Fruit fly (Drosophila melanogaster) S2 (cell line): Measurements from ENCODE around the gene Pfdn6.
A peak's percentile ranks its signal among the peaks of the same experiment; 100 is the strongest.

Source experiments
- CG8478 ChIP-seq: fragments of >200 bp; optimal IDR thresholded peaks from 2 replicates; lab custom pipeline; 2018
- CTCF ChIP-seq, 2 experiments: fragments of >200 bp; optimal IDR thresholded peaks; 2 replicates each; lab custom pipeline; 2018

The Pfdn6 gene

DNA sequence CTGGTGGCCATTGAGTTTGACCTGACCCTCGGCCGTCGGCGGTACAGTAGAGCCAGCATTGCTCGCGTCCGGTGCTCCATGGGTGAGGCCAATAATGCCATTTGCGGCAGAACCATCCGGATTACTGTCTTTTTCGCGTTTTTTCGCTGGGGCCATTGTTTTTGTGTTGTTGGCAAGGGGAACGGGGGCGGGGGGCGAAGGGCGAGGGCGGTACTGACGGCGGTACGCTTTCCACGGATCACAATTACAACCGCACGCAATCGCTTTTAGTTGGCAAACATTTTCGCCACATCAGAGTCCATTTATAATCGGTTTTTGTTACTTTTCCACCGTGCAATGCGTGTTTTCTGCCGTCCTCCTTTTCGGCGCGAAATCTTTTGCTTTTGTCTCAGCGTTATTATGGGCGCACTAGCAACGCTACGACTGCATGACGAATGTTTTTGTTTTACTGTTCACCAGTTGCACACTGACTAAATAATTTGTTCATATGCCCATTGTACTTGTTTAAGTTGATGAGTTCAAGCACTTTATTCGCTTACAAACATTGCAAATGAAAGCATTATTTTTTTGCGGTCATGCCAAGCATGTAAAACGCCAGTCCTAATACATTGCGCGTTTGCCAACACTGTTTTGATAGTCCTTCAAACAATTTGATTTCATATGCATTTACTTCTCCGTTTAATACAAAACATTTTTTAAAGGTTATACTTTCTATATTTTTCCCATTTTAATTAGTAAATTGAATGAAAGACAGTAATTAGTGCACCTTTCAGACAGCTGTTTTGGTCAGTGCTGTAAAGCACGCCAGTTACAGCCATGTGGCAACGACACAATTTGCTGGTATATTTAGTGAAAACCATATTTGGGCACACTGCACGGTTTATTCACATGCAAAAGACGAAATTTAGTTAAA is at the start of gene Pfdn6:
Gene Pfdn6 (plus strand): TSS at position 839 of the 913 bp plus-strand sequence.
- TF ChIP-seq CTCF (optimal IDR thresholded peaks at IDR 0.05; lab: Kevin White, UChicago) (no peak), CG8478 (lab: Kevin White, UChicago) (no peak)

DNA sequence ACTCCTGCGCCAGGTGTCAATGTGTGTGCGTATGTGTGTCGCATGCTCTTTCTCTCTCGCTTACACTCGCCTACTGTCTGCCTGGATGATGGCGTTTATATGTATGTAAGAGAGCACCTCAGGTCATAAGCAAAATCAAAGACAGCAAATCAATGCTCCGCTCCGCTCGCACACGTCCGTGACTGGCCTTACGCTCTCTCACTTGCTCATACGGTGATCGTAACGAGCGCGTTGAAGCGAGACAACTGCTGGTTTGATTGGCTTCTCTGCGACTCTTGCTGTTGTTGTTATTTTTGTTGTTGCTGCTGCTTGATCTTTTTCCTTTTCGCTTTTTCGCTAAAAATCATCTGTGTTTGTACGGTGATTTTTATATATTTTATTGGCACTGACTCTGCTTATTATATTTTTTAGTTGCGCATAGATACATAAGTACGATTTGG is 27.9 kb upstream of the Pfdn6 start:
- no peak for TF ChIP-seq CG8478 (lab: Kevin White, UChicago)
- TF ChIP-seq CTCF (optimal IDR thresholded peaks at IDR 0.05; lab: Kevin White, UChicago): peak; percentile 17 to 49

DNA sequence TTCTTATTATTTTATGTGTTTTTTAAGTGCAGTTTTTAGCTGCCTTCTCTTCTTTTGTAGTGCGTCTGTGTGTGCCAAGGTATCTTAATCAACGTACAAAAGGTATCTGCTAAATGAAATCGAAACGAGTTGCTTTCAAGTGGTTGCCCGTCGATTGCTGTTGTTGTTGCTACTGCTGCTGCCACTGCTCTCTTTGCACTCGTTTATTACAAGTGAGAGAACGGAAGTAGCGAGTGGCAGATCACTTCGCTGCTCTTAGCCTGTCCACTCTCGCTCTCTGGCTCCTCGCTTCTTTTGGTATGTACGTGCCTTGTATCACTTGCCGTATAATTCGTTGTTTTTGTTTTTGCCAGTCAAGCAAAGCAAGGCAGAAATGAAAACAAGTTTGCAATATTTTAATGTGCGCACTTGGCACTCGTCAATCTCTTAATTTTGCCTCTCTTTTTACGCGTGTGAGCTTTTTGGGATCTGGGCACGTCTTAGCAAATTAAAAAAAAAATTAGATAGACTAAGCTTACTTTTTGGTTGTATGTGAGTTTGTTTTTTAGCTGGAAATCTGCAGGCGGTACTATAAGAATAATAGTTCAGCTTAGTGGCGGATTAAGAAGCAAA is 27.1 kb upstream of the Pfdn6 start:
- no peak for TF ChIP-seq CTCF (optimal IDR thresholded peaks at IDR 0.05; lab: Kevin White, UChicago)
- no peak for TF ChIP-seq CG8478 (lab: Kevin White, UChicago)

DNA sequence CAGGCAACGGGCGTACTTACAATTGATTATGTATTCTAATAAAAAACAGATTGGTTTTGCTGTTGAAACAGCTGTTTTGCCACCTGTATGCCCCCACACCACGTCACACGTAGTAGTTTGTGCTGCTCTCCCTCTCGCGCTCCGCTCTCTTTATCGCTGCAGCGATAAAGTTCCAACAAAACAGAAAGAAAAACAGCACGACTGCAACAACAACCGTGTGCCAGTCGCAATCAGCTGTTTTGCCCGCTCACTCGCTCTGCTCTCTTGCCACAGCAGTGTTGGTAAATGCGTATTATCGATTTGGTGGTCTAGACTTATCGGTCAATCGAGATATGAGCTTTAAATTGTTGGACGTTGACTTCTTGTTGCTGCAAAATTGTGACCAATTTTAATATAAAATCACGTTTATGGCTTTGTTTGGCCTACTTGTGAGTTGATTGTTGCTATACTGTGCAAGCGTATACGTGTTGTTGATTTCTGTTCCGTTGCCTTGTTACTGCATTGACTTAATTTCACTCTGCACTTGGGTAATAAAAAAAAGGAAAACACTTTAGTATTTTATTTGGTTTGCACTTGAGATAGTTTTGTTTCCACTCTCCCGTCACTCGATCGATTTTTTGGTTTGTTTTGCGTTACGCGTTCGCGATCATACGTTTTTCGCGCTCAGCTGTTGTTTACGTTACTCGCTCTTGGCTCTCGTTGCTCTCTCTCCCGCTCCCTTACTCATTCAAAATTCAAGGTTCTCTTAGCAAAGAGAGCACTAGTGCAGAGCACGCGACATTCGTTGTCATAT is 26.4 kb upstream of the Pfdn6 start:
- TF ChIP-seq CG8478 (lab: Kevin White, UChicago) (no peak), CTCF (optimal IDR thresholded peaks at IDR 0.05; lab: Kevin White, UChicago) (no peak)

DNA sequence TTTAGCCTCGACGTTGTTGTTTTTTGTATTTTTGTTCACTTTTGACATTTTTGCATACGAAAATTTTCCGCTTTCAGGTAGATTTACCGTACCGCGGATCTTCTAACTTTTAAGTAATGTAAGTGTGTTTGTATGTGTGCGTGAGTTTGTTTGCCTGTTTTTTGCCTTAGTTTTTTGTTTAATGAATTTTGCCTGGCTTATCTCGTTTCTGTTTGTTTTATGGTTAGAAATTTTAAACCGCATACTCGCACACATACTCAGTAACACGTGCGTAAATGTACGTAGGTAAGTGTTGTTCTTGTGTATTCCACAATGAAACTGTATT is 25.8 kb upstream of the Pfdn6 start:
- TF ChIP-seq CG8478 (lab: Kevin White, UChicago): no peak
- TF ChIP-seq CTCF (optimal IDR thresholded peaks at IDR 0.05; lab: Kevin White, UChicago): no peak

DNA sequence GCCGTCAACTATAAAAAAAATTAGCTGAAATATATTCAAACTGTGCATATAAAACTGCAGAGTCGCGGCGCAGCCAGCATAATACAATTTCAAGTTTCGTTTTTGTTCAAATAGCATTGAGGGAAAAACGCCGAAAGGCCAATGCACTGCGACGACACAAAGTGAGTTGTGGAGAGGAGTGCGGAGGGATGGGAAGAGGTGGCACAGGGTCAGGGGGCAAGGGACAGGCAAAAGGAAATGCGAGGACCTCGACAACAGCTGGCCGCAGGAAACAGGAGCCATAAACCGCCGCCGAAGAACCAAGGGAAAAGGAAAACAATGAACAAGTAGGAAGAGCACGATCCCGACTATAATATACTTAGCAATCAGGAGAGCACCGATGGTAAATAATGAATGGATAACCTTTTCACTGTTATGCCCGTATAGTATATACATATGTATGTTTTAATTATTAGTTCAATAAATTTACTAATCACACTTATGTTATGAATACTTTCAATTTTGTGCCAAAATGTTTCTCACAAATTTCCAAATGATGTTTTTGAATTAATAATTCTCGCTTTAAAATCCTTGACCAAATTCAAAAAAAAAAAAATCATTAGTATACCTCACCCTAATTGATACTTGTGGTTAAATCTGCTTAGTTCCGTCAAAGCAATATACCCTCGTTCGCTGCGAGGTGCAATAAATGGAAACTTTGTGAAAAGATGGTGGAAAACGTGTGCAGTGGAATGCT is 24.8 kb upstream of the Pfdn6 start:
- TF ChIP-seq CTCF (optimal IDR thresholded peaks at IDR 0.05; lab: Kevin White, UChicago): no peak
- no peak for TF ChIP-seq CG8478 (lab: Kevin White, UChicago)

DNA sequence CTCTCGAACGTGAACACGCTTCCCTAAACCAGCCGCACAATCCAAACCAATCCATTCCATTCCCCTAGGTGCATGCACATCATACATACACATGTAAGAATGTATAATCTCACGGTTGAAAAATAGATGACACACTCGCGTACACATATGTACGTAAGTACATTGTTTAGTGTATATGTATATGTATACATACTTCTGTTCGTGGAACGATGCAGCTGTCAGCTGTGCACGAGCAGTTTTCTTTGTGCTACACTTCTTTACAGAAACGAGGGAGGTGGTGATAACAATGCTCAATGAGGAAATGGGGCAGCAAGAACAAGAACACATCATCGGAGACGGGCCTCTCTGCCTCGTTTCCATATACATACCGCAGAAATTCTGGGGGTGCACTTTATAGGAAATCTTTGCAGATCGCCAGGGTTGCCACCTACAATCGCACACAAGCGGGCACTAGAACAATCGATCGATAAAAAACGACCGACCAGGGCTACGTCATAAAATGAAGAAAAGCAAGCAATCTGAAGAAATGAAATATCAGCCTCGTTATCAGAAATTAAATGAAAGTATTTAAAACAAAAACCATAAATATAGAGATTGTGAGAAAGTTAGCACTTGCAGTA is 24.1 kb upstream of the Pfdn6 start:
- TF ChIP-seq CTCF (optimal IDR thresholded peaks at IDR 0.05; lab: Kevin White, UChicago) (no peak), CG8478 (lab: Kevin White, UChicago) (no peak)

DNA sequence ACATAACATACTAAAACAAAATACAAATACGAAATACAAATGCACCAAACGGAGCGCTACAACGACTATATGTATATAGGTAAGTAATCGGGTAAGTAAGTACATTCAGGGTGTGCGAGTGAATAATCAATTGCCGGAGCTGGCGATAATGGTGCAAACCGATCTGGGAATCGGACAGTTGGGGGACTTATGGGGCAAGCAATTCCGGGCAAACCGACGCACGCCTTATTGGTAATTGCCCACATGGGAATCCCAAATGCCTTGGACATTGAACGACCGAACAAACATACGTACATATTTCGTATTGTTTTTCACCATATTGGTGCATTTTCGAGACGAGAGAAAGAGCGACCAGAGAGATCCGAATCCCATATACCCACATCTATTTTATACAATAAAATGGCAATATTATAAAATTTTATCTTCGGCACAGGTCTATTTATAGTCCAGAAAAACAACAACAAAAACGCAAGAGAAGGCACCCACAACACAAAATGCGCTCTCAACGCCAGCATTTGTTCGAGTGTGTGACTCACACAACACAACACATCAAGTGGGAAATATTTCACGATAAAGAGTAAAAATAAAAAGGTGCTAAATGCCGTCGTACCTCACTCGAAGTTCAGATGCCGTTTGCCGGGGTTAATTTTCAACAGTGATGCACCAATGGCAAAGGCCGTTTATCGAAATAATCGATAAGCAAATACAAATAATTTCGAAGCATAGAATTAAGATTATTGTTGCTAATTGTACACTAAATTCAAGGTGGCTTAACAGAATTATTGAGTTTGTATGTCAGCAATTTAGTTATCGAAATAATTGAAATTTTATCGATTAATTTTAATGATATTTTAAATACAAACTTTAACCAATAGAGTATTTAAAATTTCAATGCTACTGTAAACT is 23.0 kb upstream of the Pfdn6 start:
- TF ChIP-seq CTCF (optimal IDR thresholded peaks at IDR 0.05; lab: Kevin White, UChicago): no peak
- no peak for TF ChIP-seq CG8478 (lab: Kevin White, UChicago)

DNA sequence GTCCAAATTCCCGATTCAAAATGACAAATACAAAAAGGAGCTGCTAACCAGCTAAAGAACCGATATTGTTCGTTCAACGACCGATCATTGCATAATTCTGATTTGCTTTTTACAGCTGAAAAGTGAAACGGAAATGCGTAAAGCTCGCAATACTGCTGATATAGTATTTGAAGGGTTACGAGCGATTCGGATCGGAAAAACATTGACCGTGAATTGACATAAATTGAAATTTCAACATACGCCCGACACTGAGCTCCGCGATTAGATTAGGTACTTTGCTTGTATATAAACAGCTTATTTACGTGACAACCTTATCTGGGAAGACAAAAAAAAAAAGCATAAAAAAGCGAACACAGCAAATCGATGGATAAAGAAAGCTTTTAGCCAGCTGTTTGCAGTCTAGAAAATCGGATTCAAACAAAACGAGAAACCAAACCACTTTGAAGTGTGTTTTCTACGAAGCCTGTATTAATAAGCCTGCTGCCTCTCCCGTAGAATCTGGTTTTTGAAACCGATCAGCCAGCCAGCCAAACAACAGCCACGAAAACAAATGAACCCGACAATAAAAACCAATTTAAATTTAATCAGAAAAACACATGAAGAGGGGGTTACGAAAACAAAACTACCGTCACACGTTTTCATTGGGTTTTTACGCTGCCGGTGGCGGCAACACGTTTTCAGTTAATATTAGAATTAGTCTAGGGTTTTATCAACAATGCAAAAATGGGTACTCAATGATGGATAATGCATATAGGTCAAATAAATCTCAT is 21.8 kb upstream of the Pfdn6 start:
- TF ChIP-seq CG8478 (lab: Kevin White, UChicago): no peak
- TF ChIP-seq CTCF (optimal IDR thresholded peaks at IDR 0.05; lab: Kevin White, UChicago): no peak

DNA sequence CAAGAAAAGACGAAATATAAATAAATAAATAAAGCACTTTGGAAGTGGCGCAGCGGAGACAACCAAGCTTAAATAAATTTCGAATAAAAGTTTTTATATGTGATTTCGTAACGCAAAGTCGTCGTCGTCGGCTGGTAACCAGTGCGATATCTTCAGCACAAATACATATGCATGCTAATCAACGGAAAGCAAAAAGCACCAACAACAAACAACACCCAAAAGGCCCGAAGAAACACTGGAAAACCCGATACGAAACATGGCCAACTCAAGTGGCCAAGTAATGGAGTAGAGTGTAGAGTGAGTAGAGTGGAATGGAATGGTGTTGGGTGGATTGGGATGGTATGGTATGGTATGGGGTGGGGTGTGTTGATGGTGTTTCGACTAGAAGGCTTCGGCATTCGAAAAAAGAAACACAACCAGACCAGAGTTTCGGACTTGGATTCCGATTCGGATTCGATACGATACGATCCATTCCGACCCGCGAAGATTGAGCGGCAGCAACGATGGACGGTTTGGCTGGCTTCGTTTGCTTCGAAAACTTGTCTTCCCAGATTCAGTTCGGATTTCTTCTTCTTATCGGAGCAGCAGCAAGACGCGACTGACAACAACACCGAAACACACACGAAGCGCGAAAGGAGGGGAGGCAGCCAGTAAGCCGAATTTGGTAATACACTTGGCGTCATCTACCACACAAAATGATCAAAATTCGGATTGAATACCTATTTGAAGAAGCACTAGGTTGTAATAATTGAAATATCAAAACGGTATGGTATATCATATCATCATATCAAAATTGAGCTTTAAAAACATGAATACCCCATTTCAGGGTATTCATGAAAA is 20.7 kb upstream of the Pfdn6 start:
- TF ChIP-seq CTCF (optimal IDR thresholded peaks at IDR 0.05; lab: Kevin White, UChicago) (no peak), CG8478 (lab: Kevin White, UChicago) (no peak)

DNA sequence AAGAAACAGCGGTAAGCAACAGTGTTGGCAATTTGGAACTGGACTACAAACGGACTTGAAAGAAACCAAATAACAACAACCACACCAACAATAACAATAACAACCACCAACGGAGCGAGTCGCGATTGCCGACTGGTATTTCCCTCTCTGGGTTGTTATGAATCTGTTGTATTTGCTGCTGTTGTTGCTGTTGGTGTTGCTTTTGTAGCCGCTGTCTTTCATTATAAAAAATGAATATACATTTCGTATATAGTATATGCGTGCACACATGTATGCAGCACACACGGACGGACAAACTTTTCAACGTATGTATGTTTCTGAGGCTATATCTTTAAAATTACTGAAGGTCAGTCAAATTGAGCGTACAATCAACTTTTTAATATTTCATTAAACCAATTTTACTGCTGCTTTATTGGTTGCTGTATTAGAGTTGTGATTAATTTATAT is 20.0 kb upstream of the Pfdn6 start:
- TF ChIP-seq CG8478 (lab: Kevin White, UChicago) (no peak), CTCF (optimal IDR thresholded peaks at IDR 0.05; lab: Kevin White, UChicago) (no peak)
